Worm (Caenorhabditis elegans) whole organism, early embryonic: ENCODE data around the gene col-156.
"Not testable (repeated sequence)": the region's sequence is repeated elsewhere in the genome, so short reads cannot be mapped to it uniquely, and the experiment has no call there.

Experiments
- B0310.2 ChIP-seq: sonication (generic microtip); optimal IDR thresholded peaks from 2 replicates; lab custom pipeline; 2016; ENCODE audit warnings: mild to moderate bottlenecking, missing genetic modification characterization, missing compliant biosample characterization
- F13C5.2 ChIP-seq: sonication (generic microtip); optimal IDR thresholded peaks from 2 replicates; lab custom pipeline; 2017; ENCODE audit warnings: mild to moderate bottlenecking, missing genetic modification characterization, inconsistent platforms, missing compliant biosample characterization
- aly-1 ChIP-seq: sonication (generic microtip); optimal IDR thresholded peaks from 2 replicates; lab custom pipeline; 2016; ENCODE audit warnings: missing genetic modification characterization, missing compliant biosample characterization
- ama-1 ChIP-seq: fragments of 150-350 bp; optimal IDR thresholded peaks from 2 replicates; lab custom pipeline; 2014
- ceh-13 ChIP-seq: fragments of 200-800 bp; sonication (Bioruptor generic); optimal IDR thresholded peaks from 2 replicates; lab custom pipeline; 2018; ENCODE audit warnings: mild to moderate bottlenecking, missing genetic modification characterization, missing compliant biosample characterization
- ceh-36 ChIP-seq: sonication (generic microtip); optimal IDR thresholded peaks from 2 replicates; lab custom pipeline; 2016; ENCODE audit warnings: missing genetic modification characterization, inconsistent platforms, missing compliant biosample characterization
- ets-7 ChIP-seq: sonication (generic microtip); optimal IDR thresholded peaks from 2 replicates; lab custom pipeline; 2016; ENCODE audit warnings: missing genotype, missing genetic modification characterization, missing compliant biosample characterization
- flt-1 ChIP-seq: fragments of 200-800 bp; sonication (Bioruptor generic); IDR thresholded peaks from 2 replicates; pipeline ENCODE4 v1.3.6; 2022; ENCODE audit warnings: missing genetic modification characterization, missing compliant biosample characterization
- hmbx-1 ChIP-seq: sonication (generic microtip); optimal IDR thresholded peaks from 2 replicates; lab custom pipeline; 2016; ENCODE audit warnings: mild to moderate bottlenecking, missing genetic modification characterization, missing compliant biosample characterization
- hmg-4 ChIP-seq: fragments of 200-800 bp; sonication (Bioruptor generic); optimal IDR thresholded peaks from 2 replicates; lab custom pipeline; 2018; ENCODE audit warnings: mild to moderate bottlenecking, missing genetic modification characterization, missing compliant biosample characterization
- hnd-1 ChIP-seq: sonication (generic microtip); optimal IDR thresholded peaks from 2 replicates; lab custom pipeline; 2016; ENCODE audit warnings: missing genetic modification characterization, missing compliant biosample characterization
- pes-1 ChIP-seq: fragments of 200-800 bp; sonication (Bioruptor generic); IDR thresholded peaks from 2 replicates; pipeline ENCODE4 v1.3.6; 2022; ENCODE audit warnings: missing genetic modification reagents, missing genetic modification characterization, missing compliant biosample characterization
- scrt-1 ChIP-seq: fragments of 200-800 bp; sonication (Bioruptor generic); IDR thresholded peaks from 2 replicates; pipeline ENCODE4 v1.3.6; 2022; ENCODE audit warnings: missing genetic modification characterization, missing compliant biosample characterization
- sea-1 ChIP-seq: fragments of 200-800 bp; sonication (Bioruptor generic); conservative IDR thresholded peaks from 2 replicates; pipeline ENCODE4 v1.3.6; 2022; ENCODE audit warnings: missing genetic modification characterization, missing compliant biosample characterization
- tbx-11 ChIP-seq: fragments of 200-800 bp; sonication (Bioruptor generic); IDR thresholded peaks from 2 replicates; pipeline ENCODE4 v1.3.6; 2022; ENCODE audit warnings: missing genetic modification characterization, missing compliant biosample characterization
- tbx-37 ChIP-seq: fragments of 200-800 bp; sonication (Bioruptor generic); conservative IDR thresholded peaks from 2 replicates; pipeline ENCODE4 v1.3.6; 2022; ENCODE audit warnings: missing genetic modification reagents, missing genetic modification characterization, missing compliant biosample characterization
- tra-4 ChIP-seq: sonication (generic microtip); optimal IDR thresholded peaks from 2 replicates; lab custom pipeline; 2017; ENCODE audit warnings: missing genetic modification characterization, missing compliant biosample characterization

col-156 gene

DNA sequence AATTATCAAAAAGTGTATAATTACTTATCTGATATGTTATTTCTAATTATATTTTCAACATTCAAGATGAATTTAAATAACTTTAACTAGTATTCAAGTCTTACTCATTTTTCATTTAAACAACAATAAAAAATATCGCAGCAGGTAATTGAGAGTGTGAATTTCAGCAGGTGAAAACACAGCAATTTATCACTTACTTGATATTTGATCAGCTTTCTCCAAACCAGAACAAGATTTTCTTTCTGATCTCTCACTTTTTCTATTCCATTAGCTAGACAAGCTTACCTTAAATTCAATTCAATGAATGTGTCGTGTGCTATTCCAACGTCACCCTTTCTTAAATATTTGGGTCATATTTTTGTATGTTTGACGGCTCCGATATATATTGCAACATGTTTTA is 35.4 kb upstream of the col-156 start, which contains the start of gene srh-1:
Gene srh-1 (plus strand): TSS at position 301 of the 400 bp plus-strand sequence.
- TF ChIP-seq ama-1 (lab: Kevin White, UChicago), result no peak
- TF ChIP-seq tbx-37 (GFP tag; lab: Robert Waterston, UW), result no peak
- TF ChIP-seq scrt-1 (GFP tag; lab: Robert Waterston, UW), result no peak
- no peak for TF ChIP-seq tra-4
- TF ChIP-seq pes-1 (GFP tag; lab: Robert Waterston, UW), result no peak
- TF ChIP-seq sea-1, result no peak
- no peak for TF ChIP-seq F13C5.2
- no peak for TF ChIP-seq ets-7 (tag; lab: Kevin White, UChicago)
- TF ChIP-seq tbx-11, result no peak
- no peak for TF ChIP-seq flt-1 (GFP tag; lab: Robert Waterston, UW)
- no peak for TF ChIP-seq ceh-36 (tag; lab: Kevin White, UChicago)
- TF ChIP-seq hnd-1 (tag; lab: Kevin White, UChicago), result no peak
- TF ChIP-seq hmg-4, result no peak
- TF ChIP-seq B0310.2, result no peak

DNA sequence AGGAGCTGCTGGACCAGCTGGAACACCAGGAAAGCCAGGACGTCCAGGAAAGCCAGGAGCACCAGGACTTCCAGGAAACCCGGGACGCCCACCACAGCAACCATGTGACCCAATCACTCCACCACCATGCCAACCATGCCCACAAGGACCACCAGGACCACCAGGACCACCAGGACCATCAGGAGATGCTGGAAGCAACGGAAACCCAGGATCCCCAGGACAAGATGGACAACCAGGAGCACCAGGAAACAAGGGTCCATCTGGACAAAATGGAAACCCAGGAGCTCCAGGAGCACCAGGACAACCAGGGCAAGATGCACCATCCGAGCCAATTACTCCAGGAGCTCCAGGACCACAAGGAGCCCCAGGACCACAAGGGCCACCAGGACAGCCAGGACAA is 34.2 kb upstream of the col-156 start:
- no peak for TF ChIP-seq F13C5.2
- TF ChIP-seq scrt-1 (GFP tag; lab: Robert Waterston, UW), result no peak
- 0 out of 2 replicates have a peak, but pooled peaks have one; percentile 9 for TF ChIP-seq tbx-11
- no peak for TF ChIP-seq ets-7 (tag; lab: Kevin White, UChicago)
- no peak for TF ChIP-seq hnd-1 (tag; lab: Kevin White, UChicago)

DNA sequence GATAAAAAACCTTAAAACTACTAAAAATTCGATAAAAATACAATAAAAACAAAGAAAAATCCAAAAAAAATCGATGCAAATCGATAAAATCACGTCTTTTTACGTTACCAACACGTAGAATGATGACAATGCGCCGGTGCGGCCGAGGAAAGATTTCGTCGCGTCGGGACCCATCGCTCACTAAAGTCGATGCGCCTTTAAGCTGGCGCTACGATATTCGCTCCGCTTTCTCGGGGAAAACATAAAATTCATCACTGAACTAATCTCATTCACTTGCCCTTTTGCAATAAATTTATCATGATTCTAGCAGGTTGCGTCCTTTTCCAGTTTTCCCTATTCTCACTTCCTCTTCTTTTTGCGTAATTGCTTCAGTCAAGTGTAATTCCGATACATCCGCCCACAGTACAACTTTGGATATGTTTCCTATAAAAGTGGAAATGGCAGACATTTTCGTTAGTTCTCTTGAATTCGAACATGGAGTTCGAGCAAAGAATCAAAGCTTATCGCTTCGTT is 33.5 kb upstream of the col-156 start, which contains the start of gene col-157:
Gene col-157 (plus strand): TSS at position 463 of the 513 bp plus-strand sequence.
- not testable (repeated sequence) for TF ChIP-seq ceh-36 (tag; lab: Kevin White, UChicago); hnd-1 (tag; lab: Kevin White, UChicago); sea-1

DNA sequence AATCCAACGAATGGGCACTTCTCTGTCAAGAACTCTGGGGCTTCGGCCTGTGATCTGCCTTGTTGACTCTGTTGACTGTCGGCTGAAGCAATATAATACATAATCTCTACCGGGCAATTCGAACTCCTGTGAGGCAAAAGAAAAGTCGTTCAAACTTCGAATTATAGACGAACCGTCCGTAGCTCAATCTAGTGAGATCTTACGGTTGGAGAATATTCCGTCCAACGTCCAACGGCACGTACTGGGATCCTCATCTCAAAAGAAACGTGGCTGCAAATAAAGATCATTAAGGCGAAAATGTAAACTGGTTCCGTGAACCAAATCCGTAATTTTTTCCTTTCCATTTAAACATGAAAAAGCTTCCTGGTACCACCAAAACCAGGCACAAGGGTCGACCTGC is 30.6 kb upstream of the col-156 start, which contains the start of gene T11F9.14:
Gene T11F9.14 (minus strand): TSS at position 101 of the 400 bp plus-strand sequence.
- TF ChIP-seq tbx-11; ets-7 (tag; lab: Kevin White, UChicago); hnd-1 (tag; lab: Kevin White, UChicago): not testable (repeated sequence)

DNA sequence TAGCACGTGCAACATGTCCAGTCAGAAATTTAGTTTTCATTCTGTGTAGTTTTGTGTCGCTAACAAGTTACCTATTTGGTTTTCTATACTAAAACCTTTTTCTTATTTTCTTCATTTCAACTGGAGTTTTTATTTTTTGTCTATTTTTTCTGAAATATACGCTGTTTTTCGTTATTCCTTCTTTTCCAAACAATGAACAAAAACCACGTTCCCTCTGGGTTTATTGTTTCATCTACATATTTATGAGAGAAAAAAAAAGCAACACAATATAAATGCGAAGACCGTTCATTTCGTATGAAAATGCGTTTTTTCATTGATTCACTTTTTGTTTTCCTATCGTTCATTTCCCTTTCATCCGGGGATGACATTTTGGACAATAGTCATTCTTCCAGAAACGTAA is 29.2 kb upstream of the col-156 start, which contains the start of gene T11F9.22:
Gene T11F9.22 (plus strand): TSS at position 301 of the 400 bp plus-strand sequence.
- TF ChIP-seq ets-7 (tag; lab: Kevin White, UChicago) (no peak), tbx-11 (no peak), hmg-4 (no peak), aly-1 (tag; lab: Kevin White, UChicago) (no peak), B0310.2 (no peak)

DNA sequence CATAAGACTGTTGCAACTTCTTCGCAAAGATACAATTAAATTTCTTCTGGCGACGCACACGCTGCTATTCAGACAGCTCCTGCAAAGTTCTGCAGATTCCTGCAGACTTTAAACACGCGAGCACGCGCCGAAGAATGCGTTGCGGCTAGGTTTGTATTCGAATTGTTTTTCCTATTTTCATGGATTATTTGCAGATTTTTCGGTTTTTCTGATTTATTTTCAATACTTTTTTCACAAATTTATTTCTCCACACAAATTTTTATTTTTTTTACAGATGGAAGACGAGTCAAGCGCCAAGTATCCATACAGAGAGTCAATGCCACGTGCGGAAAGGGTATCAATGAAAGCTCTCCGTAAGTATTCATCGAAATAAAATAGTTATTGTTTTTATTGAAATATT is 25.5 kb upstream of the col-156 start, which contains the start of gene T11F9.7:
Gene T11F9.7 (plus strand): TSS at position 301 of the 400 bp plus-strand sequence.
- not testable (repeated sequence) for TF ChIP-seq scrt-1 (GFP tag; lab: Robert Waterston, UW); B0310.2; pes-1 (GFP tag; lab: Robert Waterston, UW)

DNA sequence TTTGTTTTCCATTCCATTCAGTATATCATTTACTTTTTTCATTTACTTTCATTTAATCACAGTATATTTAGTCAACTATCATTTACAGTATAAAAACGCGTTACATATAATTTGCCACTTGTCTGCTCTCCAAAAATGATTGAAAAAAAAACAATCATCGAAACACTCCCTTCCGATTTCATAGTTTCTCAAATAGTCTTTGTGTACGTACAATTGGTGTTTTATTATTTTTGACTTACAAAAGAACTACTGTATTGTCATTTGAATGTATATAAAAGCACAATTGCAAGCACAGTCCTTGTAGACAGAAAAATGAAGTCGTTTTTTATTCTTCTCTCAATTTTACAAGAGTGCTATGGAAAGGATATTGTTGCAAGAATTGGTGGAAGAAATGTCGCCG is 24.2 kb upstream of the col-156 start, which contains the start of gene nas-22:
Gene nas-22 (plus strand): TSS at position 301 of the 400 bp plus-strand sequence.
- TF ChIP-seq hnd-1 (tag; lab: Kevin White, UChicago) (no peak), pes-1 (GFP tag; lab: Robert Waterston, UW) (no peak), hmg-4 (no peak), tbx-11 (no peak), B0310.2 (no peak), ets-7 (tag; lab: Kevin White, UChicago) (no peak), tra-4 (no peak), ceh-13 (GFP tag; lab: Kevin White, UChicago) (no peak), ama-1 (lab: Kevin White, UChicago) (no peak), tbx-37 (GFP tag; lab: Robert Waterston, UW) (no peak), flt-1 (GFP tag; lab: Robert Waterston, UW) (no peak), ceh-36 (tag; lab: Kevin White, UChicago) (no peak), sea-1 (no peak), scrt-1 (GFP tag; lab: Robert Waterston, UW) (no peak), hmbx-1 (tag; lab: Kevin White, UChicago) (no peak), F13C5.2 (no peak), aly-1 (tag; lab: Kevin White, UChicago) (no peak)

DNA sequence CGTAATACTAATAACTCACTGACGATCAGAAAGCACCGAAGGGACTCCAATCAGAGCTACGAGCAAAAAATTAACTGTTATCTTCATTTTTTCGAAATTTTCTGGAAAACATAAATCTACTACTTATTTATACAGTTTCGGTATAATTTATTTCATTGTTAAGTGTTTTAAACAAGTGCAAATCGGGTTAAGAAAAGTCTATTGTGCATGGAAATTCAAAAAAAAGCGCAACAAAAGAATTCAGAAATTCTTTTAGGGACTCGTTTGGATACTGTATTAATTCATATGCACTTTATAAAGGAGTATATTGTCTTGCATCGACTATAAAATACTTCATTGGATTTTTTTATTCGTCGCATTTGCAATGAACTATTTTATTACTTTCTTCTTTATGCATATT is 22.1 kb upstream of the col-156 start, which contains the start of the genes nas-20 and nas-21:
Gene nas-20 (minus strand): TSS at position 101 of the 400 bp plus-strand sequence.
Gene nas-21 (plus strand): TSS at position 356 of the 400 bp plus-strand sequence.
- TF ChIP-seq ets-7 (tag; lab: Kevin White, UChicago) (no peak), scrt-1 (GFP tag; lab: Robert Waterston, UW) (no peak), ceh-36 (tag; lab: Kevin White, UChicago) (no peak), hnd-1 (tag; lab: Kevin White, UChicago) (no peak), tbx-11 (no peak), tra-4 (no peak), ceh-13 (GFP tag; lab: Kevin White, UChicago) (no peak), hmbx-1 (tag; lab: Kevin White, UChicago) (no peak)
